Worm (Caenorhabditis elegans) whole organism, L2 larva: Measurements from ENCODE around the gene F59A6.10.

ENCODE experiments used
- C34F6.9 ChIP-seq: fragments of 150-350 bp; optimal IDR thresholded peaks from 2 replicates; lab custom pipeline; 2014; ENCODE audit warnings: missing biosample characterization, missing genetic modification characterization
- Y55F3AM.14 ChIP-seq: fragments of 200-800 bp; sonication (Bioruptor generic); optimal IDR thresholded peaks from 2 replicates; lab custom pipeline; 2018; ENCODE audit warnings: mild to moderate bottlenecking, missing genetic modification characterization, missing compliant biosample characterization
- ama-1 ChIP-seq: fragments of 150-350 bp; optimal IDR thresholded peaks from 2 replicates; lab custom pipeline; 2018; ENCODE audit warnings: inconsistent platforms
- egl-27 ChIP-seq: sonication (generic microtip); optimal IDR thresholded peaks from 3 replicates; lab custom pipeline; 2017; ENCODE audit warnings: missing biosample characterization, missing genetic modification reagents, missing genetic modification characterization
- gmeb-1 ChIP-seq: fragments of 150-350 bp; optimal IDR thresholded peaks from 2 replicates; lab custom pipeline; 2014; ENCODE audit warnings: missing biosample characterization, missing genetic modification characterization
- lin-11 ChIP-seq: fragments of 150-350 bp; sonication (generic microtip); optimal IDR thresholded peaks from 2 replicates; lab custom pipeline; 2014; ENCODE audit warnings: missing biosample characterization, missing genetic modification characterization, inconsistent platforms, mixed read lengths
- nhr-10 ChIP-seq: sonication (generic microtip); optimal IDR thresholded peaks from 2 replicates; lab custom pipeline; 2017; ENCODE audit warnings: missing biosample characterization, missing genetic modification characterization
- nhr-12 ChIP-seq: fragments of 150-350 bp; optimal IDR thresholded peaks from 2 replicates; lab custom pipeline; 2014; ENCODE audit warnings: missing biosample characterization, missing genetic modification characterization
- skn-1 ChIP-seq: sonication (generic microtip); optimal IDR thresholded peaks from 2 replicates; lab custom pipeline; 2017; ENCODE audit warnings: missing biosample characterization, missing genetic modification characterization
- snpc-4 ChIP-seq: fragments of 150-350 bp; optimal IDR thresholded peaks from 2 replicates; lab custom pipeline; 2014; ENCODE audit warnings: missing biosample characterization, missing genetic modification characterization
- zag-1 ChIP-seq: fragments of 150-350 bp; optimal IDR thresholded peaks from 2 replicates; lab custom pipeline; 2014; ENCODE audit warnings: missing biosample characterization, missing genetic modification characterization
- ztf-4 ChIP-seq: fragments of 150-350 bp; optimal IDR thresholded peaks from 2 replicates; lab custom pipeline; 2014; ENCODE audit warnings: missing biosample characterization, missing genetic modification characterization

- TF ChIP-seq Y55F3AM.14 (GFP tag; lab: Kevin White, UChicago) (no peak), nhr-12 (tag; lab: Kevin White, UChicago) (no peak), lin-11 (tag; lab: Kevin White, UChicago) (no peak), snpc-4 (tag; lab: Kevin White, UChicago) (no peak), ztf-4 (tag; lab: Kevin White, UChicago) (no peak), nhr-10 (tag; lab: Kevin White, UChicago) (no peak), skn-1 (tag; lab: Kevin White, UChicago) (no peak), egl-27 (tag; lab: Kevin White, UChicago) (no peak), ama-1 (lab: Kevin White, UChicago) (no peak), C34F6.9 (tag; lab: Kevin White, UChicago) (no peak), gmeb-1 (tag; lab: Kevin White, UChicago) (no peak), zag-1 (tag; lab: Kevin White, UChicago) (no peak)
These were observed 30.2 kb downstream of the F59A6.10 start, which contains the start of gene F33G12.3 for ce11 chrII:5033935-5034334.
